Fruit fly (Drosophila melanogaster): ENCODE results near the gene CG33639.

CG33639 gene

dm6 chrX:18225976-18226375 is at the start of gene CG33639:
Gene CG33639 (minus strand): TSS chrX:18226076.
- TF ChIP-seq CG15601 (tag; optimal IDR thresholded peaks at IDR 0.05) = peak; percentile 90
- TF ChIP-seq psq (GFP tag; optimal IDR thresholded peaks at IDR 0.05) = no peak
- TF ChIP-seq Sox102F (GFP tag; optimal IDR thresholded peaks at IDR 0.05) = no peak
- no peak for TF ChIP-seq sr (GFP tag; IDR thresholded peaks at IDR 0.05)
- TF ChIP-seq wdn (GFP tag; IDR thresholded peaks at IDR 0.05) = no peak
- peak; percentile 1 for TF ChIP-seq CG18599 (GFP tag; optimal IDR thresholded peaks at IDR 0.05)
- no peak for TF ChIP-seq MESR4 (GFP tag; optimal IDR thresholded peaks at IDR 0.05)
- TF ChIP-seq Pdp1 (GFP tag; optimal IDR thresholded peaks at IDR 0.05) = no peak
- no peak for TF ChIP-seq Vsx1 (GFP tag; optimal IDR thresholded peaks at IDR 0.05)
- peak; percentile 4 for TF ChIP-seq CG15514 (GFP tag; optimal IDR thresholded peaks at IDR 0.05)
- no peak for TF ChIP-seq Oli (tag; optimal IDR thresholded peaks at IDR 0.05)
- peak; percentile 3 for TF ChIP-seq lab (GFP tag; optimal IDR thresholded peaks at IDR 0.05)
- TF ChIP-seq dimm (GFP tag; IDR thresholded peaks at IDR 0.05) = no peak
- peak; percentile 33 for TF ChIP-seq Fer1 (GFP tag; optimal IDR thresholded peaks at IDR 0.05)
- TF ChIP-seq Hr3 (GFP tag; optimal IDR thresholded peaks at IDR 0.05) = no peak
- no peak for TF ChIP-seq emc (GFP tag; optimal IDR thresholded peaks at IDR 0.05)
- no peak for TF ChIP-seq CG7928 (GFP tag; optimal IDR thresholded peaks at IDR 0.05)
- TF ChIP-seq CG33213 (GFP tag; optimal IDR thresholded peaks at IDR 0.05) = no peak
- TF ChIP-seq sd (tag; optimal IDR thresholded peaks at IDR 0.05) = no peak
- TF ChIP-seq CG4328 (GFP tag; optimal IDR thresholded peaks at IDR 0.05) = no peak
- no peak for TF ChIP-seq Optix (GFP tag; IDR thresholded peaks at IDR 0.05)
- no peak for TF ChIP-seq CG2129 (GFP tag; IDR thresholded peaks at IDR 0.05; ENCODE audit: partially characterized antibody)
- TF ChIP-seq CG18262 (tag; optimal IDR thresholded peaks at IDR 0.05) = no peak
- TF ChIP-seq H2.0 (GFP tag; IDR thresholded peaks at IDR 0.05) = no peak
- no peak for TF ChIP-seq ken (GFP tag; IDR thresholded peaks at IDR 0.05)
- no peak for TF ChIP-seq eyg (GFP tag; optimal IDR thresholded peaks at IDR 0.05)
- TF ChIP-seq ham (GFP tag; IDR thresholded peaks at IDR 0.05) = no peak
- no peak for TF ChIP-seq unc-4 (GFP tag; IDR thresholded peaks at IDR 0.05; ENCODE audit: partially characterized antibody)
- no peak for TF ChIP-seq Opbp (GFP tag; IDR thresholded peaks at IDR 0.05; ENCODE audit: partially characterized antibody)
- TF ChIP-seq zfh1 (GFP tag; IDR thresholded peaks at IDR 0.05) = no peak
- TF ChIP-seq Fer2 (tag; optimal IDR thresholded peaks at IDR 0.05) = no peak
- no peak for TF ChIP-seq B-H2 (GFP tag; optimal IDR thresholded peaks at IDR 0.05)

- TF ChIP-seq Dfd (GFP tag; optimal IDR thresholded peaks at IDR 0.05) (no peak), bsh (GFP tag; optimal IDR thresholded peaks at IDR 0.05) (peak in 1 of 2 experiments; percentile 4), psq (GFP tag; optimal IDR thresholded peaks at IDR 0.05) (no peak), CG8089 (GFP tag; optimal IDR thresholded peaks at IDR 0.05) (no peak), nom (GFP tag; optimal IDR thresholded peaks at IDR 0.05) (peak; percentile 41), nau (GFP tag; optimal IDR thresholded peaks at IDR 0.05) (no peak), Tbp (GFP tag; optimal IDR thresholded peaks at IDR 0.05) (no peak), Hr39 (optimal IDR thresholded peaks at IDR 0.05) (peak; percentile 13), eyg (GFP tag; optimal IDR thresholded peaks at IDR 0.05) (no peak), Adf1 (GFP tag; IDR thresholded peaks at IDR 0.05) (no peak), Aef1 (GFP tag; IDR thresholded peaks at IDR 0.05) (no peak), CG13424 (tag; optimal IDR thresholded peaks at IDR 0.05) (no peak), gsb-n (tag; optimal IDR thresholded peaks at IDR 0.05) (no peak), ems (GFP tag; optimal IDR thresholded peaks at IDR 0.05) (no peak), bbx (GFP tag; IDR thresholded peaks at IDR 0.05; ENCODE audit: partially characterized antibody) (no peak), lov (optimal IDR thresholded peaks at IDR 0.05) (no peak), lov (GFP tag; IDR thresholded peaks at IDR 0.05) (no peak)
Measured at dm6 chrX:18273180-18274016, 47.5 kb upstream of the CG33639 start.

All from whole organism, embryonic.